Worm (Caenorhabditis elegans): Measurements from ENCODE around the gene srx-84.

DNA sequence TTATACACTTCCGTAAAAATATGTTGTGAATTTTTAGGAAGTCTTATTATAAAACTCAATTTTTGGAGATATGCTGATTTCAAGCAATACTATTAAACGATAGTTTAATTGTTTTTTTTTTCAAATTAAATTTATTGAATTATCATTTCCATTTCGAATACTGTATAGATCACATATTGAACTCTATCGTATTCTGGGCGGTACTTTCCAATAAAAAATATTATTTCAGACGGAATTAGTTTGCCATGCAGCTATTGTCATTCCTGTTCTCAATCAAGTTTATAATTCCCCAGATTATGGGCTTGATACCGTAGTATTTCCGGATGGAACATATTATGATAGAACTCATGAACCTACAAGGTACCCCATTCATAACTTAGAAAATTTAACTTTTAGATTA is 24.3 kb upstream of the srx-84 start:
- TF ChIP-seq hlh-15 (tag; optimal IDR thresholded peaks at IDR 0.05), result no peak
- TF ChIP-seq ama-1 (optimal IDR thresholded peaks at IDR 0.05), result no peak
- no peak for TF ChIP-seq unc-86 (tag; optimal IDR thresholded peaks at IDR 0.05)
- no peak for TF ChIP-seq tbx-7 (tag; optimal IDR thresholded peaks at IDR 0.05)
- TF ChIP-seq sdc-2 (tag; optimal IDR thresholded peaks at IDR 0.05), result no peak
- no peak for TF ChIP-seq syd-9 (tag; optimal IDR thresholded peaks at IDR 0.05)
- no peak for TF ChIP-seq dmd-4 (tag; optimal IDR thresholded peaks at IDR 0.05; ENCODE audit: borderline replicate concordance)
- no peak for TF ChIP-seq rnt-1 (tag; optimal IDR thresholded peaks at IDR 0.05)
- no peak for TF ChIP-seq elt-4 (tag; optimal IDR thresholded peaks at IDR 0.05)
- TF ChIP-seq nhr-11 (tag; optimal IDR thresholded peaks at IDR 0.05), result no peak
